Worm (Caenorhabditis elegans): ENCODE data around the gene daf-5.

- no peak for TF ChIP-seq flt-1 (GFP tag; IDR thresholded peaks at IDR 0.05)
- no peak for TF ChIP-seq T22C8.4 (GFP tag; IDR thresholded peaks at IDR 0.05)
- TF ChIP-seq klf-2 (GFP tag; conservative IDR thresholded peaks at IDR 0.05), result no peak
Observed at ce11 chrII:14095875-14096274, 43.8 kb upstream of the daf-5 start.
